Fruit fly (Drosophila melanogaster) whole organism, adult: Measurements from ENCODE around the gene CG43954.

ENCODE experiments used
- CG11617 ChIP-seq: fragments of 200-800 bp; sonication (Bioruptor generic); optimal IDR thresholded peaks from 2 replicates; lab custom pipeline; 2017; ENCODE audit warnings: mild to moderate bottlenecking, missing biosample characterization, missing genetic modification reagents, missing genetic modification characterization
- CG12768 ChIP-seq: fragments of 200-800 bp; sonication (Bioruptor generic); optimal IDR thresholded peaks from 2 replicates; lab custom pipeline; 2017; ENCODE audit warnings: missing biosample characterization, missing genetic modification characterization, mild to moderate bottlenecking, moderate library complexity, missing genetic modification reagents
- CG14711 ChIP-seq: fragments of 200-800 bp; sonication (Bioruptor generic); optimal IDR thresholded peaks from 2 replicates; lab custom pipeline; 2018; ENCODE audit warnings: missing biosample characterization, mild to moderate bottlenecking, missing genetic modification characterization, moderate library complexity
- CG1620 ChIP-seq: fragments of 200-800 bp; sonication (Bioruptor generic); optimal IDR thresholded peaks from 2 replicates; lab custom pipeline; 2016; ENCODE audit warnings: missing biosample characterization, missing genetic modification characterization
- CG33017 ChIP-seq: fragments of 200-800 bp; sonication (Bioruptor generic); optimal IDR thresholded peaks from 2 replicates; lab custom pipeline; 2018; ENCODE audit warnings: missing biosample characterization, mild to moderate bottlenecking, missing genetic modification characterization, moderate library complexity
- CG5204 ChIP-seq: fragments of 200-800 bp; sonication (Bioruptor generic); optimal IDR thresholded peaks from 2 replicates; lab custom pipeline; 2016; ENCODE audit warnings: missing biosample characterization, missing genetic modification characterization
- CG7045 ChIP-seq: fragments of 200-800 bp; sonication (Bioruptor generic); optimal IDR thresholded peaks from 2 replicates; lab custom pipeline; 2017; ENCODE audit warnings: missing biosample characterization, mild to moderate bottlenecking, missing genetic modification characterization
- CG7101 ChIP-seq: fragments of 200-800 bp; sonication (Bioruptor generic); optimal IDR thresholded peaks from 2 replicates; lab custom pipeline; 2018; ENCODE audit warnings: missing biosample characterization, mild to moderate bottlenecking, missing genetic modification characterization, moderate library complexity
- Clk ChIP-seq: fragments of 200-800 bp; sonication (Bioruptor generic); optimal IDR thresholded peaks from 2 replicates; lab custom pipeline; 2017; ENCODE audit warnings: missing biosample characterization, missing genetic modification characterization
- Crg-1 ChIP-seq: fragments of 200-800 bp; sonication (Bioruptor generic); optimal IDR thresholded peaks from 2 replicates; lab custom pipeline; 2016; ENCODE audit warnings: missing biosample characterization, missing genetic modification characterization
- Hr96 ChIP-seq: fragments of 200-800 bp; sonication (Bioruptor generic); optimal IDR thresholded peaks from 2 replicates; lab custom pipeline; 2016; ENCODE audit warnings: missing biosample characterization, missing genetic modification characterization
- Mnt ChIP-seq: fragments of 200-800 bp; sonication (Bioruptor generic); optimal IDR thresholded peaks from 2 replicates; lab custom pipeline; 2016; ENCODE audit warnings: missing biosample characterization, mild to moderate bottlenecking, missing genetic modification characterization
- bab1 ChIP-seq: fragments of 200-800 bp; sonication (Bioruptor generic); optimal IDR thresholded peaks from 3 replicates; lab custom pipeline; 2019; ENCODE audit warnings: missing biosample characterization, mild to moderate bottlenecking, missing genetic modification characterization, moderate library complexity
- cic ChIP-seq: fragments of 200-800 bp; sonication (Bioruptor generic); optimal IDR thresholded peaks from 2 replicates; lab custom pipeline; 2017; ENCODE audit warnings: missing biosample characterization, mild to moderate bottlenecking, missing genetic modification characterization, moderate library complexity
- cnc ChIP-seq, 2 experiments: fragments of >200 bp; optimal IDR thresholded peaks; 2 replicates each; lab custom pipeline; 2017
- kay ChIP-seq: fragments of 200-800 bp; sonication (Bioruptor generic); peaks from one replicate; lab custom pipeline; 2016; ENCODE audit warnings: missing biosample characterization, missing genetic modification characterization, borderline replicate concordance
- ovo ChIP-seq: fragments of 200-800 bp; sonication (Bioruptor generic); optimal IDR thresholded peaks from 2 replicates; lab custom pipeline; 2016; ENCODE audit warnings: missing biosample characterization, missing genetic modification characterization
- pad ChIP-seq: fragments of 200-800 bp; sonication (Bioruptor generic); optimal IDR thresholded peaks from 3 replicates; lab custom pipeline; 2017; ENCODE audit warnings: missing biosample characterization, missing genetic modification characterization, mild to moderate bottlenecking, moderate library complexity, missing genetic modification reagents
- tj ChIP-seq: fragments of 200-800 bp; sonication (Bioruptor generic); optimal IDR thresholded peaks from 3 replicates; lab custom pipeline; 2017; ENCODE audit warnings: missing biosample characterization, mild to moderate bottlenecking, missing genetic modification characterization, moderate library complexity
- toe ChIP-seq: fragments of 200-800 bp; sonication (Bioruptor generic); optimal IDR thresholded peaks from 2 replicates; lab custom pipeline; 2016; ENCODE audit warnings: missing biosample characterization, missing genetic modification characterization

Gene CG43954

dm6 chr3L:16670882-16671675, 40.4 kb downstream of the CG43954 start:
- TF ChIP-seq CG5204 (GFP tag; lab: Kevin White, UChicago) (no peak), toe (GFP tag; lab: Kevin White, UChicago) (no peak), CG33017 (tag; lab: Kevin White, UChicago) (no peak), bab1 (GFP tag; lab: Kevin White, UChicago) (no peak), ovo (GFP tag; lab: Kevin White, UChicago) (no peak), kay (GFP tag; lab: Kevin White, UChicago) (no peak), Clk (GFP tag; lab: Kevin White, UChicago) (no peak), Hr96 (no peak), CG7101 (no peak), CG1620 (GFP tag; lab: Kevin White, UChicago) (no peak), CG12768 (GFP tag; lab: Kevin White, UChicago) (no peak), cic (GFP tag; lab: Kevin White, UChicago) (no peak), CG11617 (GFP tag; lab: Kevin White, UChicago) (no peak), cnc (optimal IDR thresholded peaks at IDR 0.05; lab: Kevin White, UChicago) (no peak)

DNA sequence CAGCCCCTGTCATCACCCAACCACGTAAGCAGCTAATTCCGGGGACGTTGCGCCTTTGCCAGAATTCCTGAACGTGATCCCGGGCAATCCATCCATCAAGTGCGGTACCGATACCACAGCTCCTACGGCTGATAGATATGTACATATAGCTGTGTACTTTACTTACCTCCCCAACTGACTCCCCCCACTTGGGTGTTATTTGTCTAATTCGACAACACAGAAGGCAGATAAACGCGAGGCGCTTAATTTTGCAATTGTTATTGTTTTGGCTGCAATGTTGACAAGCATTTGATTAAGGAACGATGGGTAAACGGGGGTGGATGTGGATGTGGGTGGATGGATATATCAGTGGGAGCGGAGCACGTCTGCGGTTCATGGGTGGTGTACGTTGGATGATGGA, 41.3 kb downstream of the CG43954 start:
- TF ChIP-seq Mnt (GFP tag; lab: Kevin White, UChicago) (no peak), cic (GFP tag; lab: Kevin White, UChicago) (peak; percentile 46), CG12768 (GFP tag; lab: Kevin White, UChicago) (peak; percentile 40), ovo (GFP tag; lab: Kevin White, UChicago) (no peak), Clk (GFP tag; lab: Kevin White, UChicago) (no peak), pad (GFP tag; lab: Kevin White, UChicago) (no peak), kay (GFP tag; lab: Kevin White, UChicago) (peak; percentile 32), cnc (optimal IDR thresholded peaks at IDR 0.05; lab: Kevin White, UChicago) (no peak), CG14711 (tag; lab: Kevin White, UChicago) (no peak), CG7045 (GFP tag; lab: Kevin White, UChicago) (peak; percentile 40), CG33017 (tag; lab: Kevin White, UChicago) (no peak), CG11617 (GFP tag; lab: Kevin White, UChicago) (no peak), toe (GFP tag; lab: Kevin White, UChicago) (no peak), Hr96 (no peak), bab1 (GFP tag; lab: Kevin White, UChicago) (no peak), tj (GFP tag; lab: Kevin White, UChicago) (no peak), Crg-1 (GFP tag; lab: Kevin White, UChicago) (peak; percentile 29), CG7101 (peak; percentile 25), CG5204 (GFP tag; lab: Kevin White, UChicago) (no peak), CG1620 (GFP tag; lab: Kevin White, UChicago) (peak; percentile 12)

DNA sequence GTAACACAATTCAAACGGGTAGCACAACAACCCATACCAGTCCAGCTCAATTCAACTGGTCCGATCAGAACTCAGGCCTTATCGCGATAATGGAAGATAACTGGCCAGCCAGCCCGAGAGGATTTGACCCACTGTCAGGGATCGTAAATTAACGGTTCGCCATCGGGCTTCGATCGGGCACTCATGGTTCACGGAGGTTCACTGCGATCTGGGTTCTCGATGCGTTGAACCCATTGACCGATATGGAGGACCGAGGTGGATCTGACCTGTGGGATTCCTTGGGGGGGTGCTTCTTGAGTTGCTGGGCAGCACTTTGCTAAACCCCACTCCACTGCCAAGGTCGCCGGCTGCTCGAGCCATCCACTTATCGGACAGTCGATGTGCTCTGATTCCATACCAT, 42.7 kb downstream of the CG43954 start:
- TF ChIP-seq tj (GFP tag; lab: Kevin White, UChicago): no peak

DNA sequence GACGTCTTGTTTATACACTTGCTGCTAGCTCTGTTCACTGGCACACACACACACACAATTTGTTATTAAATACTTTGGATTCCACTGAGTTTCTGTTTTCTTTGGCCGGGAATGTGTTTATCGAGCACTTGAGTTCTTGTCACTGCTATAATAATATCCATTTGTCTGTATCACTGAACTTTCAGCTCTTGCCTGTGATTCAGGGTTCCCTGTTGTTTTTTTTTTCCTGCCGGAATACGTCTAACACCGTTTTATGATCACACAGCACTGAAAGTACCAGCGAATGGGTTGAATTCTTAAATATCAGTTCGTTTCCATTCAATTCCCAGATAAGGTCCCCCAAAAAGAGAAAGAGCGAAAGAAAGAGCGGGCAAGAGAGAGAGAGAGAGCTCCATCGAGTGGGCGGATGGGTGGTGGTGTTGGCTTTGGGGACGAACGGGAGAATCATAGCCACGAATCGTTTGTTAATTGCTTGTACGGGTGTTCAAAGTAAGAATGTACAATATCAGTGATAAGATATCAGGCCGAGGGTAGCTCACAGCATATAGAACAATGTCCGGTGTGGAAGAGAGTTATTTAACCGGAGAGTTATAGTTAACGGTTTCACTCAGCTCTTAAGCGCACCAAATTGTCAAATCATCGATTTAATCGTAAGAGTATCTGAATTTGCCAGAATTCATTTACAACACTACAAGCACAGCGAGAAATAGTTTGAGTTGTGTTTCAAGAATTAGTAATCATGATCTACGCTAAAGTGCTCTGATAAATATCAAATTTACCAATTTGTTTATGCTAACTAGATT, 43.6 kb downstream of the CG43954 start, which contains the start of gene Galphaf:
TSS of gene Galphaf (minus strand) at position 272 of the 803 bp plus-strand sequence.
- peak; percentile 3 for TF ChIP-seq CG12768 (GFP tag; lab: Kevin White, UChicago)
- peak; percentile 37 for TF ChIP-seq cic (GFP tag; lab: Kevin White, UChicago)
- no peak for TF ChIP-seq bab1 (GFP tag; lab: Kevin White, UChicago)
- no peak for TF ChIP-seq toe (GFP tag; lab: Kevin White, UChicago)
- peak; percentile 16 for TF ChIP-seq CG33017 (tag; lab: Kevin White, UChicago)
- TF ChIP-seq kay (GFP tag; lab: Kevin White, UChicago): peak; percentile 40
- peak; percentile 1 for TF ChIP-seq CG5204 (GFP tag; lab: Kevin White, UChicago)

- TF ChIP-seq cnc (optimal IDR thresholded peaks at IDR 0.05; lab: Kevin White, UChicago) (no peak), Clk (GFP tag; lab: Kevin White, UChicago) (no peak), bab1 (GFP tag; lab: Kevin White, UChicago) (no peak), CG7045 (GFP tag; lab: Kevin White, UChicago) (no peak), Hr96 (no peak), Crg-1 (GFP tag; lab: Kevin White, UChicago) (no peak), kay (GFP tag; lab: Kevin White, UChicago) (peak; percentile 27)
Observed at dm6 chr3L:16666429-16667005, 45.0 kb downstream of the CG43954 start.
